ENCODE assay signal across 2 worm cellular contexts in genomic region chrV:8180745-8181144, ce11.
A peak's percentile ranks its signal among the peaks of the same experiment; 100 is the strongest.
TF ChIP-seq lines count a peak whose summit lies in the region.

No protein-coding gene starts in this region.

TF ChIP-seq in whole organism, L4 larva, 104 proteins besides CTCF, POLR2A, EP300 and RAD21:
- peak; percentile 68 for TF ChIP-seq lin-38 (GFP tag; IDR thresholded peaks at IDR 0.05; lab: Robert Waterston, UW)

TF ChIP-seq in whole organism, young adult, 124 proteins besides CTCF, POLR2A, EP300 and RAD21:
- peak; percentile 64; the same call in 1 of the 2 replicates for TF ChIP-seq mcd-1 (GFP tag; IDR thresholded peaks at IDR 0.05; lab: Robert Waterston, UW)
